Worm (Caenorhabditis elegans) whole organism, L2 larva: ENCODE results near the gene lbp-8.

Source experiments
- C34F6.9 ChIP-seq: fragments of 150-350 bp; optimal IDR thresholded peaks from 2 replicates; lab custom pipeline; 2014; ENCODE audit warnings: missing biosample characterization, missing genetic modification characterization
- R02D3.7 ChIP-seq: fragments of 150-350 bp; optimal IDR thresholded peaks from 2 replicates; lab custom pipeline; 2014; ENCODE audit warnings: missing biosample characterization, missing genetic modification characterization
- ZK546.5 ChIP-seq: sonication (generic microtip); optimal IDR thresholded peaks from 2 replicates; lab custom pipeline; 2017; ENCODE audit warnings: missing biosample characterization, missing genetic modification characterization
- ama-1 ChIP-seq: fragments of 150-350 bp; optimal IDR thresholded peaks from 2 replicates; lab custom pipeline; 2018; ENCODE audit warnings: inconsistent platforms
- blmp-1 ChIP-seq: sonication (generic microtip); optimal IDR thresholded peaks from 2 replicates; lab custom pipeline; 2017; ENCODE audit warnings: missing genetic modification characterization, mild to moderate bottlenecking, missing compliant biosample characterization, antibody characterized with exemption, moderate library complexity; ENCODE audit not compliant: insufficient read depth
- ceh-16 ChIP-seq: fragments of 150-350 bp; optimal IDR thresholded peaks from 2 replicates; lab custom pipeline; 2014; ENCODE audit warnings: missing biosample characterization, missing genetic modification characterization
- ceh-82 ChIP-seq: fragments of 150-350 bp; optimal IDR thresholded peaks from 2 replicates; lab custom pipeline; 2014; ENCODE audit warnings: missing biosample characterization, missing genetic modification characterization
- crh-2 ChIP-seq: sonication (generic microtip); optimal IDR thresholded peaks from 2 replicates; lab custom pipeline; 2017; ENCODE audit warnings: missing biosample characterization, missing genetic modification characterization
- egl-27 ChIP-seq: sonication (generic microtip); optimal IDR thresholded peaks from 3 replicates; lab custom pipeline; 2017; ENCODE audit warnings: missing biosample characterization, missing genetic modification reagents, missing genetic modification characterization
- elt-1 ChIP-seq: fragments of 150-350 bp; optimal IDR thresholded peaks from 2 replicates; lab custom pipeline; 2014; ENCODE audit warnings: missing biosample characterization, missing genetic modification characterization
- elt-3 ChIP-seq: sonication (generic microtip); optimal IDR thresholded peaks from 2 replicates; lab custom pipeline; 2017; ENCODE audit warnings: missing biosample characterization, missing genetic modification characterization
- fos-1 ChIP-seq: fragments of 150-350 bp; optimal IDR thresholded peaks from 2 replicates; lab custom pipeline; 2014; ENCODE audit warnings: missing biosample characterization, missing genetic modification characterization
- gmeb-1 ChIP-seq: fragments of 150-350 bp; optimal IDR thresholded peaks from 2 replicates; lab custom pipeline; 2014; ENCODE audit warnings: missing biosample characterization, missing genetic modification characterization
- lin-11 ChIP-seq: fragments of 150-350 bp; sonication (generic microtip); optimal IDR thresholded peaks from 2 replicates; lab custom pipeline; 2014; ENCODE audit warnings: missing biosample characterization, missing genetic modification characterization, inconsistent platforms, mixed read lengths
- lin-13 ChIP-seq: fragments of 150-350 bp; optimal IDR thresholded peaks from 2 replicates; lab custom pipeline; 2014; ENCODE audit warnings: missing biosample characterization, missing genetic modification reagents, missing genetic modification characterization
- lsy-2 ChIP-seq, 2 experiments: fragments of 150-350 bp in 1 of 2; sonication (generic microtip) in 1 of 2; optimal IDR thresholded peaks; 2 replicates each; lab custom pipeline; 2014 to 2017; ENCODE audit warnings: missing biosample characterization in 2 of 2, missing genetic modification characterization in 2 of 2
- mab-5 ChIP-seq: fragments of 150-350 bp; optimal IDR thresholded peaks from 2 replicates; lab custom pipeline; 2014; ENCODE audit warnings: missing biosample characterization, missing genetic modification characterization
- mbf-1 ChIP-seq: sonication (generic microtip); optimal IDR thresholded peaks from 2 replicates; lab custom pipeline; 2017; ENCODE audit warnings: missing biosample characterization, missing genetic modification characterization
- mdl-1 ChIP-seq, 2 experiments: fragments of 150-350 bp in 1 of 2; sonication (generic microtip) in 1 of 2; optimal IDR thresholded peaks; 2 replicates each; lab custom pipeline; 2017; ENCODE audit warnings: missing biosample characterization in 2 of 2, missing genetic modification characterization in 2 of 2
- nhr-10 ChIP-seq: sonication (generic microtip); optimal IDR thresholded peaks from 2 replicates; lab custom pipeline; 2017; ENCODE audit warnings: missing biosample characterization, missing genetic modification characterization
- nhr-12 ChIP-seq: fragments of 150-350 bp; optimal IDR thresholded peaks from 2 replicates; lab custom pipeline; 2014; ENCODE audit warnings: missing biosample characterization, missing genetic modification characterization
- nhr-23 ChIP-seq: fragments of 150-350 bp; optimal IDR thresholded peaks from 2 replicates; lab custom pipeline; 2014; ENCODE audit warnings: missing biosample characterization, missing genetic modification reagents, missing genetic modification characterization
- nhr-237 ChIP-seq: fragments of 150-350 bp; optimal IDR thresholded peaks from 2 replicates; lab custom pipeline; 2014; ENCODE audit warnings: missing biosample characterization, missing genetic modification characterization
- nhr-25 ChIP-seq: fragments of 150-350 bp; sonication (generic microtip); optimal IDR thresholded peaks from 3 replicates; lab custom pipeline; 2014; ENCODE audit warnings: missing biosample characterization, missing genetic modification characterization
- nhr-6 ChIP-seq: fragments of 150-350 bp; optimal IDR thresholded peaks from 2 replicates; lab custom pipeline; 2014; ENCODE audit warnings: missing biosample characterization, missing genetic modification characterization
- peb-1 ChIP-seq: fragments of 150-350 bp; optimal IDR thresholded peaks from 2 replicates; lab custom pipeline; 2014; ENCODE audit warnings: missing biosample characterization, missing genetic modification characterization
- skn-1 ChIP-seq: sonication (generic microtip); optimal IDR thresholded peaks from 2 replicates; lab custom pipeline; 2017; ENCODE audit warnings: missing biosample characterization, missing genetic modification characterization
- sma-3 ChIP-seq: sonication (generic microtip); optimal IDR thresholded peaks from 2 replicates; lab custom pipeline; 2016; ENCODE audit warnings: missing genetic modification reagents, missing genetic modification characterization, missing compliant biosample characterization
- sma-9 ChIP-seq, 2 experiments: fragments of 150-350 bp in 1 of 2; sonication (generic microtip) in 1 of 2; optimal IDR thresholded peaks; 2 replicates each; lab custom pipeline; 2014 to 2016; ENCODE audit warnings: missing genetic modification characterization in 2 of 2, mild to moderate bottlenecking in 1 of 2, missing biosample characterization in 1 of 2, missing compliant biosample characterization in 1 of 2, missing genetic modification reagents in 1 of 2, moderate library complexity in 1 of 2
- snpc-4 ChIP-seq: fragments of 150-350 bp; optimal IDR thresholded peaks from 2 replicates; lab custom pipeline; 2014; ENCODE audit warnings: missing biosample characterization, missing genetic modification characterization
- unc-39 ChIP-seq: fragments of 150-350 bp; optimal IDR thresholded peaks from 2 replicates; lab custom pipeline; 2014; ENCODE audit warnings: missing biosample characterization, missing genetic modification characterization
- unc-55 ChIP-seq: fragments of 150-350 bp; sonication (generic microtip); optimal IDR thresholded peaks from 3 replicates; lab custom pipeline; 2014; ENCODE audit warnings: missing biosample characterization, missing genetic modification reagents, missing genetic modification characterization
- unc-62 ChIP-seq: fragments of 150-350 bp; optimal IDR thresholded peaks from 2 replicates; lab custom pipeline; 2014; ENCODE audit warnings: missing biosample characterization, missing genetic modification reagents, missing genetic modification characterization
- ztf-11 ChIP-seq: sonication (generic microtip); optimal IDR thresholded peaks from 2 replicates; lab custom pipeline; 2017; ENCODE audit warnings: missing biosample characterization, missing genetic modification characterization
- ztf-4 ChIP-seq: fragments of 150-350 bp; optimal IDR thresholded peaks from 2 replicates; lab custom pipeline; 2014; ENCODE audit warnings: missing biosample characterization, missing genetic modification characterization

The lbp-8 gene

ce11 chrV:13890473-13890872 is at the start of gene lbp-8:
lbp-8 (plus strand) TSS chrV:13890773.
- TF ChIP-seq snpc-4 (tag; lab: Kevin White, UChicago) (no peak), nhr-12 (tag; lab: Kevin White, UChicago) (no peak), lin-13 (GFP tag; lab: Kevin White, UChicago) (no peak)

ce11 chrV:13840909-13841308 is 49.7 kb upstream of the lbp-8 start, which contains the start of gene srx-17:
srx-17 (plus strand) TSS chrV:13841209.
- TF ChIP-seq nhr-25 (tag; lab: Kevin White, UChicago) = no peak
- TF ChIP-seq mbf-1 = no peak
- no peak for TF ChIP-seq peb-1 (tag; lab: Kevin White, UChicago)
- TF ChIP-seq nhr-12 (tag; lab: Kevin White, UChicago) = no peak
- TF ChIP-seq skn-1 (tag; lab: Kevin White, UChicago) = no peak
- TF ChIP-seq sma-9 (GFP tag; optimal IDR thresholded peaks at IDR 0.05; lab: Kevin White, UChicago) = no peak
- no peak for TF ChIP-seq sma-9 (tag; optimal IDR thresholded peaks at IDR 0.05; lab: Kevin White, UChicago)
- TF ChIP-seq elt-3 (tag; lab: Kevin White, UChicago) = no peak
- TF ChIP-seq crh-2 (tag; lab: Kevin White, UChicago) = no peak
- no peak for TF ChIP-seq ztf-11 (tag; lab: Kevin White, UChicago)
- no peak for TF ChIP-seq ama-1 (lab: Kevin White, UChicago)
- TF ChIP-seq, all 48 proteins: peak for 0

- TF ChIP-seq lin-11 (no peak), crh-2 (tag; lab: Kevin White, UChicago) (no peak), nhr-6 (no peak), ztf-4 (tag; lab: Kevin White, UChicago) (no peak), R02D3.7 (tag; lab: Kevin White, UChicago) (no peak), nhr-25 (tag; lab: Kevin White, UChicago) (no peak), fos-1 (no peak), unc-62 (GFP tag; lab: Kevin White, UChicago) (no peak), gmeb-1 (no peak), nhr-10 (tag; lab: Kevin White, UChicago) (no peak), unc-55 (GFP tag; lab: Kevin White, UChicago) (no peak), ceh-82 (no peak)
Measured at ce11 chrV:13843147-13843546, 47.4 kb upstream of the lbp-8 start, which contains the start of gene srx-130. srx-130 (plus strand) TSS chrV:13843447.

- TF ChIP-seq lin-11 (no peak), blmp-1 (tag; lab: Kevin White, UChicago) (no peak), R02D3.7 (tag; lab: Kevin White, UChicago) (no peak), fos-1 (no peak), sma-9 (GFP tag; optimal IDR thresholded peaks at IDR 0.05; lab: Kevin White, UChicago) (no peak), sma-9 (tag; optimal IDR thresholded peaks at IDR 0.05; lab: Kevin White, UChicago) (no peak), ama-1 (lab: Kevin White, UChicago) (no peak), lin-13 (GFP tag; lab: Kevin White, UChicago) (no peak), sma-3 (GFP tag; lab: Kevin White, UChicago) (no peak), elt-1 (tag; lab: Kevin White, UChicago) (no peak), nhr-12 (tag; lab: Kevin White, UChicago) (no peak), peb-1 (tag; lab: Kevin White, UChicago) (no peak), skn-1 (tag; lab: Kevin White, UChicago) (no peak), mbf-1 (no peak), ztf-11 (tag; lab: Kevin White, UChicago) (no peak)
Measured at ce11 chrV:13845136-13845535, 45.4 kb upstream of the lbp-8 start, which contains the start of gene srx-131. srx-131 (plus strand) TSS chrV:13845436.

ce11 chrV:13848379-13848778 is 42.2 kb upstream of the lbp-8 start, which contains the start of gene srx-133:
srx-133 (plus strand) TSS chrV:13848679.
- TF ChIP-seq mab-5 (no peak), nhr-23 (tag; lab: Kevin White, UChicago) (no peak), sma-3 (GFP tag; lab: Kevin White, UChicago) (no peak), ZK546.5 (tag; lab: Kevin White, UChicago) (no peak), nhr-25 (tag; lab: Kevin White, UChicago) (no peak), C34F6.9 (tag; lab: Kevin White, UChicago) (no peak), ceh-16 (tag; lab: Kevin White, UChicago) (no peak), sma-9 (GFP tag; optimal IDR thresholded peaks at IDR 0.05; lab: Kevin White, UChicago) (no peak), sma-9 (tag; optimal IDR thresholded peaks at IDR 0.05; lab: Kevin White, UChicago) (no peak), unc-62 (GFP tag; lab: Kevin White, UChicago) (no peak), elt-3 (tag; lab: Kevin White, UChicago) (no peak), egl-27 (tag; lab: Kevin White, UChicago) (no peak), crh-2 (tag; lab: Kevin White, UChicago) (no peak), mdl-1 (tag; optimal IDR thresholded peaks at IDR 0.05; lab: Kevin White, UChicago) (no peak), ztf-11 (tag; lab: Kevin White, UChicago) (no peak), lsy-2 (tag; optimal IDR thresholded peaks at IDR 0.05; lab: Kevin White, UChicago) (no peak), lin-11 (no peak), unc-39 (no peak), nhr-237 (no peak)
- TF ChIP-seq, all 48 proteins: peak for 0
